Fruit fly (Drosophila melanogaster) whole organism, embryonic: Measurements from ENCODE around the gene CG5808.

Source experiments
- CG10565 ChIP-seq: fragments of 200-800 bp; sonication (Bioruptor generic); optimal IDR thresholded peaks from 3 replicates; lab custom pipeline; 2016; ENCODE audit warnings: missing biosample characterization, mild to moderate bottlenecking, missing genetic modification characterization
- CG10654 ChIP-seq: fragments of 200-800 bp; sonication (Bioruptor generic); optimal IDR thresholded peaks from 2 replicates; lab custom pipeline; 2016; ENCODE audit warnings: missing biosample characterization, missing genetic modification characterization
- CG11695 ChIP-seq: fragments of 200-800 bp; sonication (Bioruptor generic); IDR thresholded peaks from 3 replicates; pipeline ENCODE4 v1.3.6; 2022; ENCODE audit warnings: missing biosample characterization, missing genetic modification characterization
- CG11696 ChIP-seq: fragments of 200-800 bp; sonication (Bioruptor generic); IDR thresholded peaks from 2 replicates; pipeline ENCODE4 v1.3.6; 2022; ENCODE audit warnings: missing biosample characterization, missing genetic modification characterization
- CG12744 ChIP-seq: fragments of 200-800 bp; sonication (Bioruptor generic); optimal IDR thresholded peaks from 2 replicates; lab custom pipeline; 2016; ENCODE audit warnings: missing biosample characterization, missing genetic modification characterization
- CG15269 ChIP-seq: fragments of 200-800 bp; sonication (Bioruptor generic); optimal IDR thresholded peaks from 2 replicates; lab custom pipeline; 2018; ENCODE audit warnings: missing biosample characterization, mild to moderate bottlenecking, missing genetic modification characterization, moderate library complexity
- CG1792 ChIP-seq: fragments of 200-800 bp; sonication (Bioruptor generic); optimal IDR thresholded peaks from 2 replicates; lab custom pipeline; 2016; ENCODE audit warnings: missing biosample characterization, missing genetic modification characterization
- CG18476 ChIP-seq: fragments of 200-800 bp; sonication (Bioruptor generic); optimal IDR thresholded peaks from 2 replicates; lab custom pipeline; 2016; ENCODE audit warnings: missing biosample characterization, mild to moderate bottlenecking, missing genetic modification characterization
- CG2120 ChIP-seq: fragments of 200-800 bp; sonication (Bioruptor generic); optimal IDR thresholded peaks from 3 replicates; lab custom pipeline; 2016; ENCODE audit warnings: missing biosample characterization, missing genetic modification characterization
- CG2202 ChIP-seq: fragments of 200-800 bp; sonication (Bioruptor generic); optimal IDR thresholded peaks from 2 replicates; lab custom pipeline; 2018; ENCODE audit warnings: missing biosample characterization, mild to moderate bottlenecking, missing genetic modification characterization
- CG3065 ChIP-seq: fragments of 200-800 bp; sonication (Bioruptor generic); optimal IDR thresholded peaks from 2 replicates; lab custom pipeline; 2016; ENCODE audit warnings: missing biosample characterization, missing genetic modification characterization
- CG4282 ChIP-seq: fragments of 200-800 bp; sonication (Bioruptor generic); optimal IDR thresholded peaks from 2 replicates; lab custom pipeline; 2016; ENCODE audit warnings: missing biosample characterization, missing genetic modification characterization
- CG5180 ChIP-seq: fragments of 200-800 bp; sonication (Bioruptor generic); optimal IDR thresholded peaks from 3 replicates; lab custom pipeline; 2017; ENCODE audit warnings: missing biosample characterization, missing genetic modification characterization, mild to moderate bottlenecking, moderate library complexity, missing genetic modification reagents
- CG6689 ChIP-seq: fragments of 200-800 bp; sonication (Bioruptor generic); IDR thresholded peaks from 2 replicates; pipeline ENCODE4 v1.3.6; 2022; ENCODE audit warnings: missing biosample characterization, missing genetic modification characterization
- CG8478 ChIP-seq: fragments of >200 bp; optimal IDR thresholded peaks from 2 replicates; lab custom pipeline; 2018
- CG8924 ChIP-seq: fragments of 200-800 bp; optimal IDR thresholded peaks from 3 replicates; lab custom pipeline; 2019; ENCODE audit warnings: missing biosample characterization, mild to moderate bottlenecking, missing genetic modification characterization, moderate library complexity
- CG8944 ChIP-seq: fragments of 200-800 bp; sonication (Bioruptor generic); optimal IDR thresholded peaks from 3 replicates; lab custom pipeline; 2016; ENCODE audit warnings: missing biosample characterization, missing genetic modification characterization
- CkIIα-i1 ChIP-seq: fragments of 200-800 bp; sonication (Bioruptor generic); IDR thresholded peaks from 2 replicates; pipeline ENCODE4 v1.3.6; 2022; ENCODE audit warnings: missing biosample characterization, missing genetic modification characterization
- D ChIP-seq, 2 experiments: fragments of 200-800 bp in 1 of 2; fragments of >200 bp in 1 of 2; sonication (Bioruptor generic) in 1 of 2; optimal IDR thresholded peaks; 2 replicates in 1 of 2; 3 replicates in 1 of 2; lab custom pipeline; 2017; ENCODE audit warnings: mild to moderate bottlenecking in 1 of 2, missing biosample characterization in 1 of 2, missing genetic modification characterization in 1 of 2, missing genetic modification reagents in 1 of 2
- E2f2 ChIP-seq: fragments of 200-800 bp; sonication (Bioruptor generic); IDR thresholded peaks from 2 replicates; pipeline ENCODE4 v1.3.6; 2022; ENCODE audit warnings: missing biosample characterization, missing genetic modification characterization
- Gsc ChIP-seq: fragments of 200-800 bp; sonication (Bioruptor generic); IDR thresholded peaks from 2 replicates; pipeline ENCODE4 v1.3.6; 2022; ENCODE audit warnings: missing biosample characterization, missing genetic modification characterization
- HLH3B ChIP-seq: fragments of 200-800 bp; sonication (Bioruptor generic); IDR thresholded peaks from 2 replicates; pipeline ENCODE4 v1.3.6; 2022; ENCODE audit warnings: missing biosample characterization, missing genetic modification characterization
- Hand ChIP-seq: fragments of 200-800 bp; sonication (Bioruptor generic); optimal IDR thresholded peaks from 2 replicates; lab custom pipeline; 2017; ENCODE audit warnings: mild to moderate bottlenecking, missing biosample characterization, missing genetic modification reagents, missing genetic modification characterization
- Lhr ChIP-seq: fragments of 200-800 bp; sonication (Bioruptor generic); optimal IDR thresholded peaks from 3 replicates; lab custom pipeline; 2017; ENCODE audit warnings: mild to moderate bottlenecking, missing biosample characterization, missing genetic modification reagents, missing genetic modification characterization
- Nf-YA ChIP-seq: fragments of 200-800 bp; sonication (Bioruptor generic); IDR thresholded peaks from 2 replicates; pipeline ENCODE4 v1.3.6; 2022; ENCODE audit warnings: missing biosample characterization, missing genetic modification characterization
- Nf-YB ChIP-seq: fragments of 200-800 bp; sonication (Bioruptor generic); optimal IDR thresholded peaks from 3 replicates; lab custom pipeline; 2019; ENCODE audit warnings: missing biosample characterization, mild to moderate bottlenecking, missing genetic modification characterization, moderate library complexity
- Nf-YC ChIP-seq: fragments of 200-800 bp; optimal IDR thresholded peaks from 3 replicates; lab custom pipeline; 2019; ENCODE audit warnings: missing biosample characterization, mild to moderate bottlenecking, missing genetic modification characterization, moderate library complexity
- Optix ChIP-seq: fragments of 200-800 bp; sonication (Bioruptor generic); IDR thresholded peaks from 3 replicates; pipeline ENCODE4 v1.3.6; 2022; ENCODE audit warnings: missing biosample characterization, missing genetic modification characterization
- Six4 ChIP-seq: fragments of 200-800 bp; sonication (Bioruptor generic); optimal IDR thresholded peaks from 2 replicates; lab custom pipeline; 2016; ENCODE audit warnings: missing biosample characterization, missing genetic modification characterization
- Taf1 ChIP-seq: fragments of 200-800 bp; sonication (Bioruptor generic); IDR thresholded peaks from 2 replicates; pipeline ENCODE4 v1.3.6; 2022; ENCODE audit warnings: missing biosample characterization, missing genetic modification characterization
- ac ChIP-seq: fragments of 200-800 bp; sonication (Bioruptor generic); optimal IDR thresholded peaks from 3 replicates; lab custom pipeline; 2017; ENCODE audit warnings: missing biosample characterization, mild to moderate bottlenecking, missing genetic modification characterization
- ato ChIP-seq: fragments of 200-800 bp; sonication (Bioruptor generic); IDR thresholded peaks from 2 replicates; pipeline ENCODE4 v1.3.6; 2022; ENCODE audit warnings: missing biosample characterization, missing genetic modification characterization; ENCODE audit not compliant: partially characterized antibody
- dan ChIP-seq: fragments of 200-800 bp; sonication (Bioruptor generic); IDR thresholded peaks from 2 replicates; pipeline ENCODE4 v1.3.6; 2022; ENCODE audit warnings: missing biosample characterization, missing genetic modification characterization
- dpn ChIP-seq, 2 experiments: fragments of 200-800 bp; sonication (Bioruptor generic); optimal IDR thresholded peaks; 3 replicates each; lab custom pipeline; 2016; ENCODE audit warnings: missing biosample characterization in 2 of 2, missing genetic modification characterization in 2 of 2
- ems ChIP-seq: fragments of 200-800 bp; sonication (Bioruptor generic); optimal IDR thresholded peaks from 3 replicates; lab custom pipeline; 2016; ENCODE audit warnings: missing biosample characterization, missing genetic modification characterization
- ftz-f1 ChIP-seq: fragments of 200-800 bp; sonication (Bioruptor generic); optimal IDR thresholded peaks from 2 replicates; lab custom pipeline; 2016; ENCODE audit warnings: missing biosample characterization, missing genetic modification characterization
- grn ChIP-seq: fragments of 200-800 bp; sonication (Bioruptor generic); optimal IDR thresholded peaks from 3 replicates; lab custom pipeline; 2017; ENCODE audit warnings: missing biosample characterization, missing genetic modification characterization
- gsb ChIP-seq: fragments of 200-800 bp; sonication (Bioruptor generic); IDR thresholded peaks from 2 replicates; pipeline ENCODE4 v1.3.6; 2022; ENCODE audit warnings: missing biosample characterization, missing genetic modification characterization
- her ChIP-seq: fragments of 200-800 bp; sonication (Bioruptor generic); optimal IDR thresholded peaks from 2 replicates; lab custom pipeline; 2016; ENCODE audit warnings: missing biosample characterization, missing genetic modification characterization
- ken ChIP-seq: fragments of 200-800 bp; sonication (Bioruptor generic); IDR thresholded peaks from 3 replicates; pipeline ENCODE4 v1.3.6; 2022; ENCODE audit warnings: missing biosample characterization, missing genetic modification characterization
- mirr ChIP-seq: fragments of 200-800 bp; sonication (Bioruptor generic); optimal IDR thresholded peaks from 3 replicates; lab custom pipeline; 2018; ENCODE audit warnings: missing biosample characterization, mild to moderate bottlenecking, missing genetic modification characterization
- pum ChIP-seq: fragments of 200-800 bp; sonication (Bioruptor generic); optimal IDR thresholded peaks from 2 replicates; lab custom pipeline; 2016; ENCODE audit warnings: missing biosample characterization, missing genetic modification characterization
- sd ChIP-seq: fragments of 200-800 bp; sonication (Bioruptor generic); optimal IDR thresholded peaks from 3 replicates; lab custom pipeline; 2018; ENCODE audit warnings: missing biosample characterization, mild to moderate bottlenecking, missing genetic modification characterization, moderate library complexity
- slou ChIP-seq: fragments of 200-800 bp; sonication (Bioruptor generic); optimal IDR thresholded peaks from 3 replicates; lab custom pipeline; 2016; ENCODE audit warnings: missing biosample characterization, missing genetic modification characterization
- tin ChIP-seq: fragments of 200-800 bp; sonication (Bioruptor generic); optimal IDR thresholded peaks from 3 replicates; lab custom pipeline; 2016; ENCODE audit warnings: missing biosample characterization, missing genetic modification characterization
- tll ChIP-seq, 2 experiments: fragments of 200-800 bp in 1 of 2; fragments of >200 bp in 1 of 2; sonication (Bioruptor generic) in 1 of 2; optimal IDR thresholded peaks; 2 replicates each; lab custom pipeline; 2017 to 2019; ENCODE audit warnings: missing biosample characterization in 2 of 2, missing genetic modification characterization in 2 of 2, mild to moderate bottlenecking in 1 of 2, moderate library complexity in 1 of 2
- tna ChIP-seq: fragments of 200-800 bp; sonication (Bioruptor generic); IDR thresholded peaks from 2 replicates; pipeline ENCODE4 v1.3.6; 2022; ENCODE audit warnings: missing biosample characterization, missing genetic modification characterization; ENCODE audit not compliant: partially characterized antibody
- trem ChIP-seq: fragments of 200-800 bp; optimal IDR thresholded peaks from 3 replicates; lab custom pipeline; 2019; ENCODE audit warnings: missing biosample characterization, mild to moderate bottlenecking, missing genetic modification characterization, moderate library complexity
- tx ChIP-seq: fragments of 200-800 bp; sonication (Bioruptor generic); optimal IDR thresholded peaks from 2 replicates; lab custom pipeline; 2016; ENCODE audit warnings: missing biosample characterization, missing genetic modification characterization
- unpg ChIP-seq: fragments of 200-800 bp; sonication (Bioruptor generic); optimal IDR thresholded peaks from 3 replicates; lab custom pipeline; 2018; ENCODE audit warnings: missing biosample characterization, mild to moderate bottlenecking, missing genetic modification characterization, moderate library complexity
- wek ChIP-seq: fragments of 200-800 bp; sonication (Bioruptor generic); optimal IDR thresholded peaks from 3 replicates; lab custom pipeline; 2018; ENCODE audit warnings: missing biosample characterization, mild to moderate bottlenecking, missing genetic modification characterization, moderate library complexity
- zfh2 ChIP-seq: fragments of 200-800 bp; sonication (Bioruptor generic); optimal IDR thresholded peaks from 2 replicates; lab custom pipeline; 2016; ENCODE audit warnings: missing biosample characterization, missing genetic modification characterization

Gene CG5808

DNA sequence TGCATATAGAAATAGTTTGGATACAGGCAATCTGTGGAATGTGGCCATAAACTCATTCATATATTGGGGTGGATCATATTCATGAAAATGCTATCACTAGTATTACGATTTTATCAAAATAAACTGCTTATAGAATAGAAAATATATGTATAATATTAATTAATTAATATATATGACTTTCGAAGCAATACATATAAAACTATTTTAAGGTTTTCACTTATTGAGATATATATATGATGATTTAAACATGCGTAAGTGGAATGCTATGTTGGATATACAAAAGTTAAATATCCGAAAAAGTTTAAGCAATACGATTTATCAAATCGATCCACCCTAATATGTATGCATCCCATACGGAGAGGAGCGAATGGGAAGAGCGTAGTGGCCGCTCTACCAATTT is 18.2 kb downstream of the CG5808 start (continued):
- TF ChIP-seq Nf-YC (tag; lab: Kevin White, UChicago) (peak; percentile 57), grn (GFP tag; lab: Kevin White, UChicago) (no peak), wek (GFP tag; lab: Kevin White, UChicago) (no peak), Nf-YA (GFP tag; lab: Robert Waterston, UW) (no peak), CG5180 (GFP tag; lab: Kevin White, UChicago) (no peak), Hand (GFP tag; lab: Kevin White, UChicago) (no peak), tna (GFP tag; lab: Robert Waterston, UW) (no peak), CG15269 (tag; lab: Kevin White, UChicago) (no peak), ato (no peak), CG4282 (no peak), zfh2 (no peak), HLH3B (GFP tag; lab: Robert Waterston, UW) (peak; percentile 39; the same call in 1 of the 2 replicates), pum (GFP tag; lab: Kevin White, UChicago) (no peak), CG10654 (no peak), CG12744 (GFP tag; lab: Kevin White, UChicago) (no peak), CG2120 (GFP tag; lab: Kevin White, UChicago) (no peak), Six4 (no peak), Taf1 (no peak), Gsc (no peak), CG11696 (GFP tag; lab: Robert Waterston, UW) (no peak), D (optimal IDR thresholded peaks at IDR 0.05; lab: Kevin White, UChicago) (no peak), D (GFP tag; optimal IDR thresholded peaks at IDR 0.05; lab: Kevin White, UChicago) (no peak), CG8944 (GFP tag; lab: Kevin White, UChicago) (no peak), E2f2 (GFP tag; lab: Robert Waterston, UW) (no peak; the same call in 1 of the 2 replicates), CG1792 (GFP tag; lab: Kevin White, UChicago) (no peak), ac (GFP tag; lab: Kevin White, UChicago) (no peak), ken (GFP tag; lab: Robert Waterston, UW) (no peak), tll (GFP tag; optimal IDR thresholded peaks at IDR 0.05; lab: Kevin White, UChicago) (no peak), CG11695 (GFP tag; lab: Robert Waterston, UW) (no peak), her (GFP tag; lab: Kevin White, UChicago) (no peak), Nf-YB (peak; percentile 11), sd (tag; lab: Kevin White, UChicago) (peak; percentile 64), tx (no peak), CG8478 (no peak), dan (GFP tag; lab: Robert Waterston, UW) (no peak), trem (tag; lab: Kevin White, UChicago) (no peak), CG2202 (tag; lab: Kevin White, UChicago) (no peak), CG8924 (peak; percentile 52), CG10565 (GFP tag; lab: Kevin White, UChicago) (no peak), ems (GFP tag; lab: Kevin White, UChicago) (no peak), gsb (GFP tag; lab: Robert Waterston, UW) (no peak), dpn (GFP tag; optimal IDR thresholded peaks at IDR 0.05; lab: Kevin White, UChicago) (no peak), unpg (GFP tag; lab: Kevin White, UChicago) (no peak), slou (GFP tag; lab: Kevin White, UChicago) (no peak), CG18476 (GFP tag; lab: Kevin White, UChicago) (no peak), CG6689 (GFP tag; lab: Robert Waterston, UW) (peak; percentile 28; the same call in 1 of the 2 replicates), CG3065 (GFP tag; lab: Kevin White, UChicago) (no peak), CkIIα-i1 (GFP tag; lab: Robert Waterston, UW) (no peak), mirr (GFP tag; lab: Kevin White, UChicago) (no peak), ftz-f1 (no peak), Lhr (no peak), Optix (GFP tag; lab: Robert Waterston, UW) (no peak), tin (GFP tag; lab: Kevin White, UChicago) (no peak)
